Worm (Caenorhabditis elegans): ENCODE results near the gene col-13.

- no peak for TF ChIP-seq lsy-2 (tag; optimal IDR thresholded peaks at IDR 0.05)
- TF ChIP-seq nhr-237 (tag; optimal IDR thresholded peaks at IDR 0.05), result no peak
- no peak for TF ChIP-seq ama-1 (optimal IDR thresholded peaks at IDR 0.05)
- no peak for TF ChIP-seq aly-2 (tag; optimal IDR thresholded peaks at IDR 0.05)
Measured at ce11 chrV:10464160-10464559, 42.5 kb upstream of the col-13 start.
